Fruit fly (Drosophila melanogaster) whole organism, adult: ENCODE results near the gene gNacalpha.

Experiments used
- CG1620 ChIP-seq: fragments of 200-800 bp; sonication (Bioruptor generic); optimal IDR thresholded peaks from 2 replicates; lab custom pipeline; 2016; ENCODE audit warnings: missing biosample characterization, missing genetic modification characterization
- CG33017 ChIP-seq: fragments of 200-800 bp; sonication (Bioruptor generic); optimal IDR thresholded peaks from 2 replicates; lab custom pipeline; 2018; ENCODE audit warnings: missing biosample characterization, mild to moderate bottlenecking, missing genetic modification characterization, moderate library complexity
- CG7045 ChIP-seq: fragments of 200-800 bp; sonication (Bioruptor generic); optimal IDR thresholded peaks from 2 replicates; lab custom pipeline; 2017; ENCODE audit warnings: missing biosample characterization, mild to moderate bottlenecking, missing genetic modification characterization
- CG7101 ChIP-seq: fragments of 200-800 bp; sonication (Bioruptor generic); optimal IDR thresholded peaks from 2 replicates; lab custom pipeline; 2018; ENCODE audit warnings: missing biosample characterization, mild to moderate bottlenecking, missing genetic modification characterization, moderate library complexity
- Clk ChIP-seq: fragments of 200-800 bp; sonication (Bioruptor generic); optimal IDR thresholded peaks from 2 replicates; lab custom pipeline; 2017; ENCODE audit warnings: missing biosample characterization, missing genetic modification characterization
- Crg-1 ChIP-seq: fragments of 200-800 bp; sonication (Bioruptor generic); optimal IDR thresholded peaks from 2 replicates; lab custom pipeline; 2016; ENCODE audit warnings: missing biosample characterization, missing genetic modification characterization
- Mnt ChIP-seq: fragments of 200-800 bp; sonication (Bioruptor generic); optimal IDR thresholded peaks from 2 replicates; lab custom pipeline; 2016; ENCODE audit warnings: missing biosample characterization, mild to moderate bottlenecking, missing genetic modification characterization
- bab1 ChIP-seq: fragments of 200-800 bp; sonication (Bioruptor generic); optimal IDR thresholded peaks from 3 replicates; lab custom pipeline; 2019; ENCODE audit warnings: missing biosample characterization, mild to moderate bottlenecking, missing genetic modification characterization, moderate library complexity
- cic ChIP-seq: fragments of 200-800 bp; sonication (Bioruptor generic); optimal IDR thresholded peaks from 2 replicates; lab custom pipeline; 2017; ENCODE audit warnings: missing biosample characterization, mild to moderate bottlenecking, missing genetic modification characterization, moderate library complexity
- cnc ChIP-seq, 2 experiments: fragments of >200 bp; optimal IDR thresholded peaks; 2 replicates each; lab custom pipeline; 2017
- kay ChIP-seq: fragments of 200-800 bp; sonication (Bioruptor generic); peaks from one replicate; lab custom pipeline; 2016; ENCODE audit warnings: missing biosample characterization, missing genetic modification characterization, borderline replicate concordance
- pad ChIP-seq: fragments of 200-800 bp; sonication (Bioruptor generic); optimal IDR thresholded peaks from 3 replicates; lab custom pipeline; 2017; ENCODE audit warnings: missing biosample characterization, missing genetic modification characterization, mild to moderate bottlenecking, moderate library complexity, missing genetic modification reagents
- tj ChIP-seq: fragments of 200-800 bp; sonication (Bioruptor generic); optimal IDR thresholded peaks from 3 replicates; lab custom pipeline; 2017; ENCODE audit warnings: missing biosample characterization, mild to moderate bottlenecking, missing genetic modification characterization, moderate library complexity
- toe ChIP-seq: fragments of 200-800 bp; sonication (Bioruptor generic); optimal IDR thresholded peaks from 2 replicates; lab custom pipeline; 2016; ENCODE audit warnings: missing biosample characterization, missing genetic modification characterization

DNA sequence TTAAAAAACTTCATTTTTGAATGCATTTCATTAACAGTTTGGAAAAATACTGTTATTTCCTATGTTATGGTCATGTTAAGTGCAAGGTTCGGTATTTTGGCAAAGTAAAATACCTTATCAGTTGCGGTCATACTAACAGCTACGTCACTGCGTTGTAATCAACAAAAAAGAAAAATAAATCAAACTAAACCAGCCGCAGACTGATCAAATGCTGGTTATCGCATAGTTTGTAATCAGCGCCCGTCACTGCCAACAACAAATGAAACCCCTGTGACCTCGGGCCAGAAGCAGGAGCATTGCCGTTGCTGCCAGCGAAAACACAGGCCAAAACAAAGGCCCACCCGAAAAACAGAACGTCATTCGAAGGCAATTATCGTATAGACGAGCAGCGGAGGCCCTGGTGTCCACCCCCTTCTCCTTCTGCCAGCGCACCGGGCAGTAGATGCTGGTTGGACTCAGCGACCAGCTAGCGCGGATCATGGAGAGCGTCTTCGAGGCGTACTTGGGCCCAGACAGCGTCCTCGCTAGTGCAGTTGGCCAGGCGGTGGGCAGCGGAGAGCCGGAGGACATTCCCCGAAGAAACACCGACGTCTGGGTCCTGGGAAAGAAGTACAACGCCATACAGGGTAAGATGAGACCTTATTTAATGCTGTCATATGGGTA is 43.9 kb downstream of the gNacalpha start, which contains the start of gene Atg4a:
- TF ChIP-seq kay (GFP tag; lab: Kevin White, UChicago) = no peak
- TF ChIP-seq cic (GFP tag; lab: Kevin White, UChicago) = peak; percentile 68
- no peak for TF ChIP-seq pad (GFP tag; lab: Kevin White, UChicago)
- peak; percentile 8 for TF ChIP-seq bab1 (GFP tag; lab: Kevin White, UChicago)
- no peak for TF ChIP-seq Clk (GFP tag; lab: Kevin White, UChicago)
- no peak for TF ChIP-seq CG7101 (tag; lab: Kevin White, UChicago)
- TF ChIP-seq CG7045 (GFP tag; lab: Kevin White, UChicago) = peak; percentile 34
- no peak for TF ChIP-seq Mnt (GFP tag; lab: Kevin White, UChicago)
- no peak for TF ChIP-seq Crg-1 (GFP tag; lab: Kevin White, UChicago)
- peak; percentile 39 for TF ChIP-seq CG33017 (tag; lab: Kevin White, UChicago)
- TF ChIP-seq cnc (optimal IDR thresholded peaks at IDR 0.05; lab: Kevin White, UChicago) = no peak
- no peak for TF ChIP-seq tj (GFP tag; lab: Kevin White, UChicago)
- TF ChIP-seq CG1620 (GFP tag; lab: Kevin White, UChicago) = no peak
- TF ChIP-seq toe (GFP tag; lab: Kevin White, UChicago) = no peak
